Worm (Caenorhabditis elegans): ENCODE data around the gene tag-52.

DNA sequence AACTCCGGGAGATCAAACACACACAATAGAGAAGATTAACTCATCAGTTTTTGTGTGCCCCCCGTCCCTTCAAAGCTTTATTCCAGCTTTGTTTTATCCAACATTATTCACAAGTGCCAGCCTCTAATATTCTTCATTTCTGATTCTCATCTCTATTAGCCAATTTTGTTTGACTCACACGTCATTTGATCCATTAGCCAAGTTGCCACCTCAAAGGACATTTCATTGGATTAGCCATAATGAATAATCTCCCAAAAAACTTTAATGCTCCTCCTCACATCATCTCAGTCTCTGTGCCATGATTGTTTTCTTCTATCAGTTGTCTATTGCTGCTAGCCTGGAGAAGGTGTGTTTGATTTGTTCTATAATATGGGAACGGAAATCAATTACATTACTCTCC is 47.1 kb upstream of the tag-52 start:
- TF ChIP-seq pag-3 (tag; optimal IDR thresholded peaks at IDR 0.05; ENCODE audit: borderline replicate concordance, insufficient read depth): no peak
- TF ChIP-seq unc-62 (GFP tag; optimal IDR thresholded peaks at IDR 0.05): no peak
- no peak for TF ChIP-seq dpl-1 (GFP tag; optimal IDR thresholded peaks at IDR 0.05)
- no peak for TF ChIP-seq skn-1 (tag; optimal IDR thresholded peaks at IDR 0.05)
- TF ChIP-seq nhr-237 (tag; optimal IDR thresholded peaks at IDR 0.05): no peak
- no peak for TF ChIP-seq nhr-76 (tag; optimal IDR thresholded peaks at IDR 0.05)
- no peak for TF ChIP-seq mab-9 (GFP tag; IDR thresholded peaks at IDR 0.05)
- TF ChIP-seq lin-39 (tag; optimal IDR thresholded peaks at IDR 0.05): no peak
- no peak for TF ChIP-seq nhr-20 (tag; optimal IDR thresholded peaks at IDR 0.05)
- TF ChIP-seq zip-4 (GFP tag; optimal IDR thresholded peaks at IDR 0.05): no peak
- TF ChIP-seq nhr-12 (tag; optimal IDR thresholded peaks at IDR 0.05): no peak
- TF ChIP-seq mep-1 (tag; optimal IDR thresholded peaks at IDR 0.05): no peak
- no peak for TF ChIP-seq blmp-1 (tag; optimal IDR thresholded peaks at IDR 0.05)
- no peak for TF ChIP-seq lin-13 (GFP tag; optimal IDR thresholded peaks at IDR 0.05)
